Worm (Caenorhabditis elegans) whole organism, L2 larva: ENCODE results near the gene C35A5.8.

Experiments used
- C34F6.9 ChIP-seq: fragments of 150-350 bp; optimal IDR thresholded peaks from 2 replicates; lab custom pipeline; 2014; ENCODE audit warnings: missing biosample characterization, missing genetic modification characterization
- F13H6.1 ChIP-seq: sonication (generic microtip); optimal IDR thresholded peaks from 2 replicates; lab custom pipeline; 2016; ENCODE audit warnings: missing genetic modification characterization, missing compliant biosample characterization
- R02D3.7 ChIP-seq: fragments of 150-350 bp; optimal IDR thresholded peaks from 2 replicates; lab custom pipeline; 2014; ENCODE audit warnings: missing biosample characterization, missing genetic modification characterization
- Y55F3AM.14 ChIP-seq: fragments of 200-800 bp; sonication (Bioruptor generic); optimal IDR thresholded peaks from 2 replicates; lab custom pipeline; 2018; ENCODE audit warnings: mild to moderate bottlenecking, missing genetic modification characterization, missing compliant biosample characterization
- ZK546.5 ChIP-seq: sonication (generic microtip); optimal IDR thresholded peaks from 2 replicates; lab custom pipeline; 2017; ENCODE audit warnings: missing biosample characterization, missing genetic modification characterization
- alr-1 ChIP-seq: fragments of 150-350 bp; optimal IDR thresholded peaks from 2 replicates; lab custom pipeline; 2014; ENCODE audit warnings: missing biosample characterization, missing genetic modification characterization
- aly-2 ChIP-seq: fragments of 150-350 bp; optimal IDR thresholded peaks from 2 replicates; lab custom pipeline; 2014; ENCODE audit warnings: missing biosample characterization, missing genetic modification characterization
- ama-1 ChIP-seq: fragments of 150-350 bp; optimal IDR thresholded peaks from 2 replicates; lab custom pipeline; 2018; ENCODE audit warnings: inconsistent platforms
- blmp-1 ChIP-seq: sonication (generic microtip); optimal IDR thresholded peaks from 2 replicates; lab custom pipeline; 2017; ENCODE audit warnings: missing genetic modification characterization, mild to moderate bottlenecking, missing compliant biosample characterization, antibody characterized with exemption, moderate library complexity; ENCODE audit not compliant: insufficient read depth
- ceh-16 ChIP-seq: fragments of 150-350 bp; optimal IDR thresholded peaks from 2 replicates; lab custom pipeline; 2014; ENCODE audit warnings: missing biosample characterization, missing genetic modification characterization
- ceh-82 ChIP-seq: fragments of 150-350 bp; optimal IDR thresholded peaks from 2 replicates; lab custom pipeline; 2014; ENCODE audit warnings: missing biosample characterization, missing genetic modification characterization
- crh-2 ChIP-seq: sonication (generic microtip); optimal IDR thresholded peaks from 2 replicates; lab custom pipeline; 2017; ENCODE audit warnings: missing biosample characterization, missing genetic modification characterization
- dmd-4 ChIP-seq: sonication (generic microtip); optimal IDR thresholded peaks from 2 replicates; lab custom pipeline; 2017; ENCODE audit warnings: missing biosample characterization, missing genetic modification characterization
- egl-27 ChIP-seq: sonication (generic microtip); optimal IDR thresholded peaks from 3 replicates; lab custom pipeline; 2017; ENCODE audit warnings: missing biosample characterization, missing genetic modification reagents, missing genetic modification characterization
- elt-1 ChIP-seq: fragments of 150-350 bp; optimal IDR thresholded peaks from 2 replicates; lab custom pipeline; 2014; ENCODE audit warnings: missing biosample characterization, missing genetic modification characterization
- elt-3 ChIP-seq: sonication (generic microtip); optimal IDR thresholded peaks from 2 replicates; lab custom pipeline; 2017; ENCODE audit warnings: missing biosample characterization, missing genetic modification characterization
- fos-1 ChIP-seq: fragments of 150-350 bp; optimal IDR thresholded peaks from 2 replicates; lab custom pipeline; 2014; ENCODE audit warnings: missing biosample characterization, missing genetic modification characterization
- gmeb-1 ChIP-seq: fragments of 150-350 bp; optimal IDR thresholded peaks from 2 replicates; lab custom pipeline; 2014; ENCODE audit warnings: missing biosample characterization, missing genetic modification characterization
- lin-11 ChIP-seq: fragments of 150-350 bp; sonication (generic microtip); optimal IDR thresholded peaks from 2 replicates; lab custom pipeline; 2014; ENCODE audit warnings: missing biosample characterization, missing genetic modification characterization, inconsistent platforms, mixed read lengths
- lin-13 ChIP-seq: fragments of 150-350 bp; optimal IDR thresholded peaks from 2 replicates; lab custom pipeline; 2014; ENCODE audit warnings: missing biosample characterization, missing genetic modification reagents, missing genetic modification characterization
- lin-39 ChIP-seq: fragments of 150-350 bp; optimal IDR thresholded peaks from 2 replicates; lab custom pipeline; 2014; ENCODE audit warnings: missing biosample characterization, missing genetic modification reagents, missing genetic modification characterization
- lsy-2 ChIP-seq, 2 experiments: fragments of 150-350 bp in 1 of 2; sonication (generic microtip) in 1 of 2; optimal IDR thresholded peaks; 2 replicates each; lab custom pipeline; 2014 to 2017; ENCODE audit warnings: missing biosample characterization in 2 of 2, missing genetic modification characterization in 2 of 2
- mab-5 ChIP-seq: fragments of 150-350 bp; optimal IDR thresholded peaks from 2 replicates; lab custom pipeline; 2014; ENCODE audit warnings: missing biosample characterization, missing genetic modification characterization
- mbf-1 ChIP-seq: sonication (generic microtip); optimal IDR thresholded peaks from 2 replicates; lab custom pipeline; 2017; ENCODE audit warnings: missing biosample characterization, missing genetic modification characterization
- mdl-1 ChIP-seq, 2 experiments: fragments of 150-350 bp in 1 of 2; sonication (generic microtip) in 1 of 2; optimal IDR thresholded peaks; 2 replicates each; lab custom pipeline; 2017; ENCODE audit warnings: missing biosample characterization in 2 of 2, missing genetic modification characterization in 2 of 2
- nhr-10 ChIP-seq: sonication (generic microtip); optimal IDR thresholded peaks from 2 replicates; lab custom pipeline; 2017; ENCODE audit warnings: missing biosample characterization, missing genetic modification characterization
- nhr-11 ChIP-seq: fragments of 150-350 bp; optimal IDR thresholded peaks from 2 replicates; lab custom pipeline; 2014; ENCODE audit warnings: missing biosample characterization, missing genetic modification characterization
- nhr-12 ChIP-seq: fragments of 150-350 bp; optimal IDR thresholded peaks from 2 replicates; lab custom pipeline; 2014; ENCODE audit warnings: missing biosample characterization, missing genetic modification characterization
- nhr-129 ChIP-seq: fragments of 150-350 bp; optimal IDR thresholded peaks from 2 replicates; lab custom pipeline; 2014; ENCODE audit warnings: missing biosample characterization, missing genetic modification characterization
- nhr-21 ChIP-seq: fragments of 150-350 bp; optimal IDR thresholded peaks from 2 replicates; lab custom pipeline; 2014; ENCODE audit warnings: missing biosample characterization, missing genetic modification characterization
- nhr-23 ChIP-seq: fragments of 150-350 bp; optimal IDR thresholded peaks from 2 replicates; lab custom pipeline; 2014; ENCODE audit warnings: missing biosample characterization, missing genetic modification reagents, missing genetic modification characterization
- nhr-237 ChIP-seq: fragments of 150-350 bp; optimal IDR thresholded peaks from 2 replicates; lab custom pipeline; 2014; ENCODE audit warnings: missing biosample characterization, missing genetic modification characterization
- nhr-25 ChIP-seq: fragments of 150-350 bp; sonication (generic microtip); optimal IDR thresholded peaks from 3 replicates; lab custom pipeline; 2014; ENCODE audit warnings: missing biosample characterization, missing genetic modification characterization
- nhr-6 ChIP-seq: fragments of 150-350 bp; optimal IDR thresholded peaks from 2 replicates; lab custom pipeline; 2014; ENCODE audit warnings: missing biosample characterization, missing genetic modification characterization
- nhr-77 ChIP-seq: fragments of 150-350 bp; optimal IDR thresholded peaks from 2 replicates; lab custom pipeline; 2014; ENCODE audit warnings: missing biosample characterization, missing genetic modification characterization
- peb-1 ChIP-seq: fragments of 150-350 bp; optimal IDR thresholded peaks from 2 replicates; lab custom pipeline; 2014; ENCODE audit warnings: missing biosample characterization, missing genetic modification characterization
- sem-4 ChIP-seq: fragments of 150-350 bp; optimal IDR thresholded peaks from 2 replicates; lab custom pipeline; 2014; ENCODE audit warnings: missing biosample characterization, missing genetic modification reagents, missing genetic modification characterization
- skn-1 ChIP-seq: sonication (generic microtip); optimal IDR thresholded peaks from 2 replicates; lab custom pipeline; 2017; ENCODE audit warnings: missing biosample characterization, missing genetic modification characterization
- sma-3 ChIP-seq: sonication (generic microtip); optimal IDR thresholded peaks from 2 replicates; lab custom pipeline; 2016; ENCODE audit warnings: missing genetic modification reagents, missing genetic modification characterization, missing compliant biosample characterization
- sma-9 ChIP-seq, 2 experiments: fragments of 150-350 bp in 1 of 2; sonication (generic microtip) in 1 of 2; optimal IDR thresholded peaks; 2 replicates each; lab custom pipeline; 2014 to 2016; ENCODE audit warnings: missing genetic modification characterization in 2 of 2, mild to moderate bottlenecking in 1 of 2, missing biosample characterization in 1 of 2, missing compliant biosample characterization in 1 of 2, missing genetic modification reagents in 1 of 2, moderate library complexity in 1 of 2
- snpc-4 ChIP-seq: fragments of 150-350 bp; optimal IDR thresholded peaks from 2 replicates; lab custom pipeline; 2014; ENCODE audit warnings: missing biosample characterization, missing genetic modification characterization
- unc-39 ChIP-seq: fragments of 150-350 bp; optimal IDR thresholded peaks from 2 replicates; lab custom pipeline; 2014; ENCODE audit warnings: missing biosample characterization, missing genetic modification characterization
- unc-55 ChIP-seq: fragments of 150-350 bp; sonication (generic microtip); optimal IDR thresholded peaks from 3 replicates; lab custom pipeline; 2014; ENCODE audit warnings: missing biosample characterization, missing genetic modification reagents, missing genetic modification characterization
- unc-62 ChIP-seq: fragments of 150-350 bp; optimal IDR thresholded peaks from 2 replicates; lab custom pipeline; 2014; ENCODE audit warnings: missing biosample characterization, missing genetic modification reagents, missing genetic modification characterization
- zag-1 ChIP-seq: fragments of 150-350 bp; optimal IDR thresholded peaks from 2 replicates; lab custom pipeline; 2014; ENCODE audit warnings: missing biosample characterization, missing genetic modification characterization
- ztf-1 ChIP-seq: fragments of 200-800 bp; sonication (Bioruptor generic); conservative IDR thresholded peaks from 2 replicates; pipeline ENCODE4 v1.3.6; 2022; ENCODE audit warnings: missing genetic modification characterization, missing compliant biosample characterization
- ztf-11 ChIP-seq: sonication (generic microtip); optimal IDR thresholded peaks from 2 replicates; lab custom pipeline; 2017; ENCODE audit warnings: missing biosample characterization, missing genetic modification characterization
- ztf-4 ChIP-seq: fragments of 150-350 bp; optimal IDR thresholded peaks from 2 replicates; lab custom pipeline; 2014; ENCODE audit warnings: missing biosample characterization, missing genetic modification characterization

The C35A5.8 gene

ce11 chrV:10536095-10536691 lies 10.5 kb upstream of the C35A5.8 start, which contains the start of gene ppm-1.A:
Gene ppm-1.A (minus strand): TSS chrV:10536388.
- TF ChIP-seq unc-39 (tag; lab: Kevin White, UChicago), result no peak
- TF ChIP-seq zag-1 (tag; lab: Kevin White, UChicago), result no peak
- TF ChIP-seq nhr-11 (tag; lab: Kevin White, UChicago), result no peak
- TF ChIP-seq nhr-10 (tag; lab: Kevin White, UChicago), result no peak
- no peak for TF ChIP-seq snpc-4 (tag; lab: Kevin White, UChicago)
- no peak for TF ChIP-seq elt-3 (tag; lab: Kevin White, UChicago)
- TF ChIP-seq F13H6.1 (tag; lab: Kevin White, UChicago), result no peak
- TF ChIP-seq ama-1 (lab: Kevin White, UChicago), result peak; percentile 14
- no peak for TF ChIP-seq ztf-4
- no peak for TF ChIP-seq unc-55 (GFP tag; lab: Kevin White, UChicago)
- TF ChIP-seq ztf-1, result no peak
- no peak for TF ChIP-seq mbf-1 (tag; lab: Kevin White, UChicago)
- no peak for TF ChIP-seq ceh-82
- TF ChIP-seq C34F6.9 (tag; lab: Kevin White, UChicago), result no peak
- peak; percentile 46 for TF ChIP-seq nhr-129 (tag; lab: Kevin White, UChicago)
- no peak for TF ChIP-seq Y55F3AM.14 (GFP tag; lab: Kevin White, UChicago)
- TF ChIP-seq ceh-16 (tag; lab: Kevin White, UChicago), result no peak
- TF ChIP-seq lin-13, result no peak
- no peak for TF ChIP-seq nhr-6 (tag; lab: Kevin White, UChicago)
- TF ChIP-seq dmd-4 (tag; lab: Kevin White, UChicago), result no peak
- TF ChIP-seq alr-1, result no peak
- no peak for TF ChIP-seq mab-5 (tag; lab: Kevin White, UChicago)
- TF ChIP-seq crh-2 (tag; lab: Kevin White, UChicago), result peak; percentile 42
- no peak for TF ChIP-seq nhr-21 (tag; lab: Kevin White, UChicago)
- TF ChIP-seq nhr-12 (tag; lab: Kevin White, UChicago), result no peak
- TF ChIP-seq fos-1 (tag; lab: Kevin White, UChicago), result peak; percentile 0
- TF ChIP-seq ztf-11, result no peak
- peak; percentile 33 for TF ChIP-seq blmp-1 (tag; lab: Kevin White, UChicago)
- TF ChIP-seq lin-11 (tag; lab: Kevin White, UChicago), result peak; percentile 10
- TF ChIP-seq gmeb-1, result peak; percentile 52
- TF ChIP-seq R02D3.7 (tag; lab: Kevin White, UChicago), result no peak
- TF ChIP-seq mdl-1 (tag; optimal IDR thresholded peaks at IDR 0.05; lab: Kevin White, UChicago), result no peak
- no peak for TF ChIP-seq nhr-237 (tag; lab: Kevin White, UChicago)
- TF ChIP-seq ZK546.5 (tag; lab: Kevin White, UChicago), result no peak
- TF ChIP-seq egl-27 (tag; lab: Kevin White, UChicago), result no peak
- peak in 1 of 2 experiments; percentile 1 for TF ChIP-seq lsy-2 (tag; optimal IDR thresholded peaks at IDR 0.05; lab: Kevin White, UChicago)
- TF ChIP-seq unc-62 (GFP tag; lab: Kevin White, UChicago), result no peak
- TF ChIP-seq sem-4 (tag; lab: Kevin White, UChicago), result no peak
- no peak for TF ChIP-seq peb-1 (tag; lab: Kevin White, UChicago)
- no peak for TF ChIP-seq nhr-77
- TF ChIP-seq lin-39 (tag; lab: Kevin White, UChicago), result no peak
- TF ChIP-seq elt-1 (tag; lab: Kevin White, UChicago), result no peak
- TF ChIP-seq nhr-25 (tag; lab: Kevin White, UChicago), result peak; percentile 39
- TF ChIP-seq sma-9 (GFP tag; optimal IDR thresholded peaks at IDR 0.05; lab: Kevin White, UChicago), result peak; percentile 1
- no peak for TF ChIP-seq sma-9 (tag; optimal IDR thresholded peaks at IDR 0.05; lab: Kevin White, UChicago)
- TF ChIP-seq aly-2, result no peak
- peak; percentile 1 for TF ChIP-seq sma-3 (GFP tag; lab: Kevin White, UChicago)
- TF ChIP-seq nhr-23, result no peak
- TF ChIP-seq skn-1 (tag; lab: Kevin White, UChicago), result no peak
